Worm (Caenorhabditis elegans): Measurements from ENCODE around the gene fbxa-96.

- TF ChIP-seq mdl-1 (tag; optimal IDR thresholded peaks at IDR 0.05) = no peak
- no peak for TF ChIP-seq hlh-17 (GFP tag; optimal IDR thresholded peaks at IDR 0.05; ENCODE audit: borderline replicate concordance)
Measured at ce11 chrX:15027997-15028396, 32.2 kb downstream of the fbxa-96 start.

Measured in whole organism, L1 larva.